Fruit fly (Drosophila melanogaster): Measurements from ENCODE around the gene Klp3A.

The Klp3A gene

DNA sequence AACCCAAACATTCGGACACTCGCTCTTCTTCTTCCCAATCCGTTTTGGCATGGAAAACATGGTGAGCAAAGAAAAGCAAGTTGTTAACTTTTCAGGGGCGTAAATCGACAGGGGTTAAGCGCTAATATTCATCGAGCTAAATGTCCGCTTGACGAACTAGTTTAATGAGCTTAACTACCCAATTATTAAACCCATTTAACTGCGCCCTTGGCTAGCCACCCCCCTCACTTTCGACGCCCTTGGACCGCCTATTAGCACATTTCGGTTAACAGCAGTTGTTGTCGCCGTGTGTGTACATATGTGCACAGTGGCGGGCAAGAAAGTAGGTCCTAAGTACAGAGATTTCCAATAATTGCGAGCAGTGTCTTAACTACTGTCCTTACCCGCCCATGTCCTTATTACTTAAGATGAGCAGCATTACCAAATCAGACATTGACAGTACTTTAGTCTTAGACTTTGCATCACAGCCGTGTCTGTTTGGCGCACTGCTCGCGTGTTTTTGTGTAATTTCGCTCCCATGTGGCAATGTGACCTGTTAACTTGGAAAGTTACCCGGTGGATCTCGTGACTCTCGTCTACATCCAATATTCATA lies 14.3 kb downstream of the Klp3A start (continued):
- peak; percentile 96 for TF ChIP-seq Hmr (GFP tag; optimal IDR thresholded peaks at IDR 0.05)
- TF ChIP-seq YL-1 (GFP tag; optimal IDR thresholded peaks at IDR 0.05): peak; percentile 49
- peak; percentile 48 for TF ChIP-seq sima (GFP tag; optimal IDR thresholded peaks at IDR 0.05)
- peak; percentile 90 for TF ChIP-seq CG17328 (GFP tag; IDR thresholded peaks at IDR 0.05)
- TF ChIP-seq amos (GFP tag; IDR thresholded peaks at IDR 0.05; ENCODE audit: partially characterized antibody): no peak
- peak; percentile 89 for TF ChIP-seq B-H1 (GFP tag; IDR thresholded peaks at IDR 0.05)
- TF ChIP-seq CG4404 (GFP tag; IDR thresholded peaks at IDR 0.05): peak; percentile 87
- TF ChIP-seq CG1529 (GFP tag; optimal IDR thresholded peaks at IDR 0.05): peak; percentile 68
- peak; percentile 89 for TF ChIP-seq Atf-2 (GFP tag; optimal IDR thresholded peaks at IDR 0.05)
- peak; percentile 98 for TF ChIP-seq zfh2 (GFP tag; optimal IDR thresholded peaks at IDR 0.05)
- TF ChIP-seq vfl (GFP tag; optimal IDR thresholded peaks at IDR 0.05): peak; percentile 95
- peak; percentile 69 for TF ChIP-seq CG4360 (GFP tag; IDR thresholded peaks at IDR 0.05)
- no peak for TF ChIP-seq br (optimal IDR thresholded peaks at IDR 0.05)
- peak; percentile 93 for TF ChIP-seq CG1647 (GFP tag; optimal IDR thresholded peaks at IDR 0.05)
- peak; percentile 50 for TF ChIP-seq CG17186 (GFP tag; optimal IDR thresholded peaks at IDR 0.05)
- peak; percentile 96 for TF ChIP-seq fu2 (GFP tag; optimal IDR thresholded peaks at IDR 0.05)
- TF ChIP-seq NfI (GFP tag; optimal IDR thresholded peaks at IDR 0.05): peak; percentile 92
- peak; percentile 88 for TF ChIP-seq CG2889 (GFP tag; IDR thresholded peaks at IDR 0.05)
- TF ChIP-seq CG33557 (GFP tag; optimal IDR thresholded peaks at IDR 0.05): no peak
- peak; percentile 89 for TF ChIP-seq pb (GFP tag; optimal IDR thresholded peaks at IDR 0.05)
- peak; percentile 90 for TF ChIP-seq E2f1 (GFP tag; IDR thresholded peaks at IDR 0.05)
- TF ChIP-seq klu (GFP tag; IDR thresholded peaks at IDR 0.05): peak; percentile 89
- TF ChIP-seq CG6254 (GFP tag; optimal IDR thresholded peaks at IDR 0.05): peak; percentile 67
- TF ChIP-seq disco-r (GFP tag; optimal IDR thresholded peaks at IDR 0.05): peak; percentile 79
- TF ChIP-seq Sry-β (GFP tag; optimal IDR thresholded peaks at IDR 0.05): no peak
- peak; percentile 85 for TF ChIP-seq repo (GFP tag; optimal IDR thresholded peaks at IDR 0.05)
- no peak for TF ChIP-seq CG8359 (GFP tag; optimal IDR thresholded peaks at IDR 0.05; ENCODE audit: borderline replicate concordance)
- TF ChIP-seq sr (GFP tag; IDR thresholded peaks at IDR 0.05): peak; percentile 72; the same call in 2 of the 3 replicates
- TF ChIP-seq CG9932 (GFP tag; IDR thresholded peaks at IDR 0.05): peak; percentile 96
- peak; percentile 72 for TF ChIP-seq CG6854 (GFP tag; optimal IDR thresholded peaks at IDR 0.05)
- peak; percentile 70; the same call in 2 of the 3 replicates for TF ChIP-seq C15 (GFP tag; IDR thresholded peaks at IDR 0.05)
- peak; percentile 75 for TF ChIP-seq Oaz (GFP tag; IDR thresholded peaks at IDR 0.05)
- no peak for TF ChIP-seq HLHmδ (GFP tag; optimal IDR thresholded peaks at IDR 0.05)
- TF ChIP-seq bab2 (GFP tag; optimal IDR thresholded peaks at IDR 0.05): peak; percentile 95
- TF ChIP-seq aop (GFP tag; IDR thresholded peaks at IDR 0.05): no peak; the same call in 1 of the 2 replicates
- TF ChIP-seq CG10274 (GFP tag; optimal IDR thresholded peaks at IDR 0.05): peak; percentile 81
- TF ChIP-seq p53 (GFP tag; optimal IDR thresholded peaks at IDR 0.05): peak; percentile 85
- TF ChIP-seq caup (GFP tag; optimal IDR thresholded peaks at IDR 0.05; ENCODE audit: severe bottlenecking): peak; percentile 93
- TF ChIP-seq Stat92E (GFP tag; optimal IDR thresholded peaks at IDR 0.05): no peak
- peak; percentile 97 for TF ChIP-seq lab (GFP tag; optimal IDR thresholded peaks at IDR 0.05)
- no peak for TF ChIP-seq HLH4C (GFP tag; IDR thresholded peaks at IDR 0.05; ENCODE audit: partially characterized antibody)
- TF ChIP-seq abd-A (tag; optimal IDR thresholded peaks at IDR 0.05): peak; percentile 68
- TF ChIP-seq Usf (GFP tag; optimal IDR thresholded peaks at IDR 0.05): peak; percentile 91
- TF ChIP-seq az2 (GFP tag; optimal IDR thresholded peaks at IDR 0.05): peak; percentile 86
- no peak for TF ChIP-seq CG7963 (GFP tag; IDR thresholded peaks at IDR 0.05; ENCODE audit: partially characterized antibody)
- TF ChIP-seq CG9215 (GFP tag; IDR thresholded peaks at IDR 0.05): peak; percentile 94
- peak; percentile 97 for TF ChIP-seq Antp (GFP tag; optimal IDR thresholded peaks at IDR 0.05)
- TF ChIP-seq run (tag; optimal IDR thresholded peaks at IDR 0.05): peak; percentile 80
- TF ChIP-seq ind (GFP tag; optimal IDR thresholded peaks at IDR 0.05): peak; percentile 95
- peak; percentile 92 for TF ChIP-seq gsb (GFP tag; IDR thresholded peaks at IDR 0.05)

Data from whole organism, embryonic.